Worm (Caenorhabditis elegans): ENCODE data around the gene T06E8.8.

DNA sequence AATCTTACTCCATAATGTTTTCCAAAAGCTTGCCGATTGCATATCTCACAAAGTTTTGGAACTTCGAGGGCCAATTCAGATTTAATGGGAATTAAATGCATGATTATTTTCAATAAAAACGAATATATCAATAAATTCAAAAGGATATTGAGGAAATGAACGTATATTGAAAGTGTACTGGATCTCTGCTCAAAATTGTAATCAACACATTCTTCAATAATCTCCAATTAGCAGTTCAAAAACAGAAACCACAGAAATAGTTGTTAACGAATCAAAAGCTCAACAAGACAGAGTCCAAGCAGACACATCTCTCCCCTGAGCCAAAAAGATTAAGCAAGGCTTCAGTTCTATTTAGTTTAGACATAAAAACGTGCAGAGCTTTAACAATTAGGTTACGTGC is 27.0 kb downstream of the T06E8.8 start, which contains the start of gene nhr-192:
- no peak for TF ChIP-seq ceh-82 (tag; optimal IDR thresholded peaks at IDR 0.05)
- TF ChIP-seq pax-3 (tag; optimal IDR thresholded peaks at IDR 0.05) = no peak
- TF ChIP-seq lin-39 (tag; optimal IDR thresholded peaks at IDR 0.05) = no peak
- TF ChIP-seq zag-1 (tag; optimal IDR thresholded peaks at IDR 0.05) = no peak
- TF ChIP-seq ama-1 (optimal IDR thresholded peaks at IDR 0.05) = no peak
- TF ChIP-seq nhr-85 (tag) = no peak
- TF ChIP-seq pqm-1 (tag; optimal IDR thresholded peaks at IDR 0.05) = no peak
- TF ChIP-seq C04F5.9 (tag; optimal IDR thresholded peaks at IDR 0.05) = no peak
- no peak for TF ChIP-seq elt-2 (tag; optimal IDR thresholded peaks at IDR 0.05)
- TF ChIP-seq fkh-10 (GFP tag; optimal IDR thresholded peaks at IDR 0.05) = no peak
